Worm (Caenorhabditis elegans) whole organism, L3 larva: ENCODE results near the gene ubc-20.

Source experiments
- R02D3.7 ChIP-seq: fragments of 150-350 bp; optimal IDR thresholded peaks from 2 replicates; lab custom pipeline; 2014; ENCODE audit warnings: missing biosample characterization, missing genetic modification characterization
- ZK546.5 ChIP-seq: sonication (generic microtip); optimal IDR thresholded peaks from 2 replicates; lab custom pipeline; 2017; ENCODE audit warnings: missing biosample characterization, missing genetic modification characterization
- aly-2 ChIP-seq: fragments of 150-350 bp; optimal IDR thresholded peaks from 2 replicates; lab custom pipeline; 2014; ENCODE audit warnings: missing biosample characterization, missing genetic modification characterization
- ama-1 ChIP-seq: fragments of 150-350 bp; optimal IDR thresholded peaks from 2 replicates; lab custom pipeline; 2018
- ceh-16 ChIP-seq: sonication (generic microtip); optimal IDR thresholded peaks from 2 replicates; lab custom pipeline; 2017; ENCODE audit warnings: missing biosample characterization, missing genetic modification characterization
- ceh-28 ChIP-seq: fragments of 150-350 bp; optimal IDR thresholded peaks from 2 replicates; lab custom pipeline; 2014; ENCODE audit warnings: missing biosample characterization, missing genetic modification reagents, missing genetic modification characterization
- ceh-82 ChIP-seq: fragments of 150-350 bp; optimal IDR thresholded peaks from 2 replicates; lab custom pipeline; 2014; ENCODE audit warnings: missing biosample characterization, missing genetic modification characterization
- ceh-9 ChIP-seq: sonication (generic microtip); optimal IDR thresholded peaks from 2 replicates; lab custom pipeline; 2018; ENCODE audit warnings: missing biosample characterization, missing genetic modification characterization
- daf-12 ChIP-seq: fragments of 150-350 bp; optimal IDR thresholded peaks from 2 replicates; lab custom pipeline; 2014; ENCODE audit warnings: missing biosample characterization, missing genetic modification reagents, missing genetic modification characterization
- egl-5 ChIP-seq: fragments of 150-350 bp; optimal IDR thresholded peaks from 2 replicates; lab custom pipeline; 2017; ENCODE audit warnings: missing biosample characterization, missing genetic modification reagents, missing genetic modification characterization, inconsistent platforms
- elt-1 ChIP-seq: fragments of 150-350 bp; optimal IDR thresholded peaks from 2 replicates; lab custom pipeline; 2014; ENCODE audit warnings: missing biosample characterization, missing genetic modification characterization
- elt-2 ChIP-seq: sonication (generic microtip); optimal IDR thresholded peaks from 2 replicates; lab custom pipeline; 2016; ENCODE audit warnings: missing genetic modification reagents, mild to moderate bottlenecking, missing genetic modification characterization, missing compliant biosample characterization
- elt-3 ChIP-seq, 3 experiments: fragments of 150-350 bp in 1 of 3; sonication (generic microtip) in 2 of 3; optimal IDR thresholded peaks; 2 replicates in 2 of 3; 4 replicates in 1 of 3; lab custom pipeline; 2014 to 2017; ENCODE audit warnings: missing biosample characterization in 3 of 3, missing genetic modification characterization in 3 of 3
- eor-1 ChIP-seq, 2 experiments: fragments of 150-350 bp; optimal IDR thresholded peaks; 2 replicates each; lab custom pipeline; 2014 to 2018; ENCODE audit warnings: missing biosample characterization in 2 of 2, missing genetic modification characterization in 2 of 2
- fos-1 ChIP-seq: fragments of 150-350 bp; optimal IDR thresholded peaks from 2 replicates; lab custom pipeline; 2014; ENCODE audit warnings: missing biosample characterization, missing genetic modification characterization
- hmg-11 ChIP-seq: sonication (generic microtip); optimal IDR thresholded peaks from 2 replicates; lab custom pipeline; 2016; ENCODE audit warnings: missing genetic modification characterization, missing compliant biosample characterization
- jun-1 ChIP-seq: fragments of 150-350 bp; optimal IDR thresholded peaks from 2 replicates; lab custom pipeline; 2014; ENCODE audit warnings: missing biosample characterization, missing genetic modification reagents, missing genetic modification characterization
- lin-15B ChIP-seq: fragments of 150-350 bp; optimal IDR thresholded peaks from 2 replicates; lab custom pipeline; 2014; ENCODE audit warnings: missing biosample characterization, missing genetic modification characterization
- lin-39 ChIP-seq: fragments of 150-350 bp; optimal IDR thresholded peaks from 2 replicates; lab custom pipeline; 2018; ENCODE audit warnings: missing biosample characterization, missing genetic modification reagents, missing genetic modification characterization
- lsy-12 ChIP-seq: sonication (generic microtip); optimal IDR thresholded peaks from 2 replicates; lab custom pipeline; 2016; ENCODE audit warnings: mild to moderate bottlenecking, missing genetic modification characterization, missing compliant biosample characterization
- mdl-1 ChIP-seq: fragments of 150-350 bp; optimal IDR thresholded peaks from 2 replicates; lab custom pipeline; 2014; ENCODE audit warnings: missing biosample characterization, missing genetic modification characterization
- nfya-1 ChIP-seq: sonication (generic microtip); optimal IDR thresholded peaks from 2 replicates; lab custom pipeline; 2017; ENCODE audit warnings: missing genetic modification characterization, mild to moderate bottlenecking, missing compliant biosample characterization, antibody characterized with exemption, moderate library complexity; ENCODE audit not compliant: insufficient read depth
- nhr-11 ChIP-seq: fragments of 150-350 bp; optimal IDR thresholded peaks from 2 replicates; lab custom pipeline; 2014; ENCODE audit warnings: missing biosample characterization, missing genetic modification characterization
- nhr-12 ChIP-seq: fragments of 150-350 bp; optimal IDR thresholded peaks from 2 replicates; lab custom pipeline; 2014; ENCODE audit warnings: missing biosample characterization, missing genetic modification characterization
- nhr-237 ChIP-seq: fragments of 150-350 bp; optimal IDR thresholded peaks from 2 replicates; lab custom pipeline; 2014; ENCODE audit warnings: missing biosample characterization, missing genetic modification characterization
- nhr-25 ChIP-seq: sonication (generic microtip); optimal IDR thresholded peaks from 2 replicates; lab custom pipeline; 2017; ENCODE audit warnings: missing biosample characterization, missing genetic modification characterization
- nhr-28 ChIP-seq: fragments of 150-350 bp; optimal IDR thresholded peaks from 2 replicates; lab custom pipeline; 2014; ENCODE audit warnings: missing biosample characterization, missing genetic modification characterization
- nhr-43 ChIP-seq: sonication (generic microtip); optimal IDR thresholded peaks from 2 replicates; lab custom pipeline; 2016; ENCODE audit warnings: mild to moderate bottlenecking, missing genetic modification characterization, missing compliant biosample characterization; ENCODE audit not compliant: poor library complexity, severe bottlenecking
- nhr-67 ChIP-seq: fragments of 150-350 bp; optimal IDR thresholded peaks from 2 replicates; lab custom pipeline; 2014; ENCODE audit warnings: missing biosample characterization, missing genetic modification characterization
- nhr-76 ChIP-seq: fragments of 150-350 bp; sonication (generic microtip); optimal IDR thresholded peaks from 5 replicates; lab custom pipeline; 2014; ENCODE audit warnings: missing biosample characterization, missing genetic modification characterization
- nhr-77 ChIP-seq: fragments of 150-350 bp; optimal IDR thresholded peaks from 2 replicates; lab custom pipeline; 2014; ENCODE audit warnings: missing biosample characterization, missing genetic modification characterization
- pha-4 ChIP-seq: fragments of 150-350 bp; optimal IDR thresholded peaks from 2 replicates; lab custom pipeline; 2014; ENCODE audit warnings: missing biosample characterization, missing genetic modification reagents, missing genetic modification characterization
- pqm-1 ChIP-seq: fragments of 150-350 bp; optimal IDR thresholded peaks from 2 replicates; lab custom pipeline; 2017; ENCODE audit warnings: missing biosample characterization, missing genetic modification characterization, inconsistent platforms
- skn-1 ChIP-seq: fragments of 150-350 bp; optimal IDR thresholded peaks from 2 replicates; lab custom pipeline; 2014; ENCODE audit warnings: missing biosample characterization, missing genetic modification characterization
- tbx-2 ChIP-seq: sonication (generic microtip); optimal IDR thresholded peaks from 2 replicates; lab custom pipeline; 2016; ENCODE audit warnings: mild to moderate bottlenecking, missing genetic modification characterization, missing compliant biosample characterization
- unc-62 ChIP-seq: fragments of 150-350 bp; sonication (generic microtip); optimal IDR thresholded peaks from 4 replicates; lab custom pipeline; 2014; ENCODE audit warnings: missing biosample characterization, missing genetic modification reagents, missing genetic modification characterization
- zag-1 ChIP-seq: fragments of 150-350 bp; optimal IDR thresholded peaks from 2 replicates; lab custom pipeline; 2014; ENCODE audit warnings: missing biosample characterization, missing genetic modification characterization
- ztf-11 ChIP-seq: fragments of 150-350 bp; optimal IDR thresholded peaks from 2 replicates; lab custom pipeline; 2014; ENCODE audit warnings: missing biosample characterization, missing genetic modification characterization
- ztf-4 ChIP-seq: fragments of 150-350 bp; optimal IDR thresholded peaks from 2 replicates; lab custom pipeline; 2014; ENCODE audit warnings: missing biosample characterization, missing genetic modification characterization

The ubc-20 gene

DNA sequence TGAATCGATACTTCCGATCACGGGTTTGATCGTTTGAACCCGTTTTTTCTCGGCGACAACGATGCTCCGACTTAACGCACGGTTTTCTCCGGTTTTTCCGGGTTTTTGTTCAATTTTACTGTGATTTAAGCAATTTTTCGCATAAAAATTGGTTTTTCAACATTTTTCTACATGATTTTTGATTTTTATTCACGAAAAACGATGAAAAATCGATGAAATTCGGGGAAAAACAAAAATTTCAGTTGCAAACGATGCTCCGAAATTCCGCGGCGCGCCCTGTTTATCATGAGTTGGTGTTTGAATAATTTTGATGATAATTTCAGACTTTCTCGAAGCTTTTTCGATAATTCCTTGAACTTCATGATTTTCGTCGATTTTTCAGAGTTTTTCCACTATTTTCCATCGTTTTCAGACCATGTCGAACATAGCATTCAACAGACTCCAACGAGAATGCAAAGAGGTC is at the start of gene ubc-20:
Gene ubc-20 (plus strand): TSS at position 413 of the 463 bp plus-strand sequence.
- TF ChIP-seq nfya-1 (tag; lab: Kevin White, UChicago) (peak; percentile 29), nhr-77 (tag; lab: Kevin White, UChicago) (no peak), elt-2 (tag; lab: Kevin White, UChicago) (peak; percentile 42), ceh-9 (tag; lab: Kevin White, UChicago) (no peak), hmg-11 (tag; lab: Kevin White, UChicago) (peak; percentile 39), tbx-2 (tag; lab: Kevin White, UChicago) (no peak), pha-4 (peak; percentile 51), skn-1 (tag; lab: Kevin White, UChicago) (peak; percentile 14), lsy-12 (tag; lab: Kevin White, UChicago) (no peak), lin-15B (peak; percentile 15)
- TF ChIP-seq, all 47 proteins: peak for 6

- TF ChIP-seq elt-1 (tag; lab: Kevin White, UChicago) = no peak
- TF ChIP-seq nhr-12 (tag; lab: Kevin White, UChicago) = no peak
- TF ChIP-seq pqm-1 (tag; lab: Kevin White, UChicago) = no peak
- no peak for TF ChIP-seq pha-4
- no peak for TF ChIP-seq mdl-1 (tag; lab: Kevin White, UChicago)
- no peak for TF ChIP-seq aly-2 (tag; lab: Kevin White, UChicago)
- TF ChIP-seq nhr-43 = no peak
- TF ChIP-seq ama-1 (lab: Kevin White, UChicago) = no peak
- no peak for TF ChIP-seq unc-62 (GFP tag; lab: Kevin White, UChicago)
- no peak for TF ChIP-seq lin-39 (tag; lab: Kevin White, UChicago)
- TF ChIP-seq ztf-4 (tag; lab: Kevin White, UChicago) = no peak
- no peak for TF ChIP-seq elt-2 (tag; lab: Kevin White, UChicago)
- no peak for TF ChIP-seq daf-12
- TF ChIP-seq nhr-25 (tag; lab: Kevin White, UChicago) = no peak
- TF ChIP-seq nhr-67 (tag; lab: Kevin White, UChicago) = no peak
- no peak for TF ChIP-seq ceh-28 (tag; lab: Kevin White, UChicago)
- TF ChIP-seq jun-1 (tag; lab: Kevin White, UChicago) = no peak
- no peak for TF ChIP-seq nfya-1 (tag; lab: Kevin White, UChicago)
- TF ChIP-seq elt-3 (tag; optimal IDR thresholded peaks at IDR 0.05; lab: Kevin White, UChicago) = no peak
- no peak for TF ChIP-seq ceh-9 (tag; lab: Kevin White, UChicago)
Observed at ce11 chrIII:140904-141303, 47.7 kb upstream of the ubc-20 start, which contains the start of gene fbxb-81. Gene fbxb-81, minus strand, starts transcription at chrIII:141217.

ce11 chrIII:143121-143520 is 45.5 kb upstream of the ubc-20 start, which contains the start of gene fbxb-82:
Gene fbxb-82, minus strand, starts transcription at chrIII:143221.
- TF ChIP-seq nhr-237 (no peak), R02D3.7 (tag; lab: Kevin White, UChicago) (no peak), lin-15B (no peak), ceh-9 (tag; lab: Kevin White, UChicago) (no peak), mdl-1 (tag; lab: Kevin White, UChicago) (no peak), ceh-16 (tag; lab: Kevin White, UChicago) (no peak), jun-1 (tag; lab: Kevin White, UChicago) (no peak), fos-1 (no peak)

ce11 chrIII:145078-145477 is 43.6 kb upstream of the ubc-20 start, which contains the start of the genes T17A3.12 and fbxb-83:
Gene T17A3.12, minus strand, starts transcription at chrIII:145178.
Gene fbxb-83, minus strand, starts transcription at chrIII:145211.
- TF ChIP-seq pha-4 (no peak), ztf-11 (no peak), nhr-11 (tag; lab: Kevin White, UChicago) (no peak), ztf-4 (tag; lab: Kevin White, UChicago) (no peak), nhr-237 (no peak), nhr-76 (no peak), skn-1 (tag; lab: Kevin White, UChicago) (no peak)

- TF ChIP-seq egl-5 (tag; lab: Kevin White, UChicago) (no peak), lsy-12 (tag; lab: Kevin White, UChicago) (no peak), ceh-82 (no peak), nhr-43 (no peak), ztf-11 (no peak), nhr-28 (tag; lab: Kevin White, UChicago) (no peak), fos-1 (no peak), zag-1 (no peak), pqm-1 (tag; lab: Kevin White, UChicago) (no peak), nhr-11 (tag; lab: Kevin White, UChicago) (no peak), pha-4 (no peak), aly-2 (tag; lab: Kevin White, UChicago) (no peak), lin-15B (no peak), eor-1 (tag; optimal IDR thresholded peaks at IDR 0.05; lab: Kevin White, UChicago) (no peak), mdl-1 (tag; lab: Kevin White, UChicago) (no peak), ZK546.5 (tag; lab: Kevin White, UChicago) (no peak)
- TF ChIP-seq, all 47 proteins: peak for 0
Observed at ce11 chrIII:146369-146768, 42.3 kb upstream of the ubc-20 start, which contains the start of gene fbxb-84. Gene fbxb-84, minus strand, starts transcription at chrIII:146469.
